Worm (Caenorhabditis elegans): ENCODE measurements around the gene rbm-26.

- TF ChIP-seq ztf-4 (tag; optimal IDR thresholded peaks at IDR 0.05) (no peak), sea-2 (GFP tag; optimal IDR thresholded peaks at IDR 0.05) (no peak)
These were observed 50.5 kb downstream of the rbm-26 start for ce11 chrIII:5761886-5762285.

All from whole organism, L3 larva.